Fruit fly (Drosophila melanogaster) whole organism, embryonic: Measurements from ENCODE around the gene CG11131.
A peak's percentile ranks its signal among the peaks of the same experiment; 100 is the strongest.

Source experiments
- CG10267 ChIP-seq: fragments of 200-800 bp; sonication (Bioruptor generic); optimal IDR thresholded peaks from 2 replicates; lab custom pipeline; 2018; ENCODE audit warnings: missing biosample characterization, mild to moderate bottlenecking, missing genetic modification characterization, moderate library complexity
- CG10654 ChIP-seq: fragments of 200-800 bp; sonication (Bioruptor generic); optimal IDR thresholded peaks from 2 replicates; lab custom pipeline; 2016; ENCODE audit warnings: missing biosample characterization, missing genetic modification characterization
- CG11504 ChIP-seq: fragments of 200-800 bp; sonication (Bioruptor generic); optimal IDR thresholded peaks from 3 replicates; lab custom pipeline; 2019; ENCODE audit warnings: missing biosample characterization, mild to moderate bottlenecking, missing genetic modification characterization, moderate library complexity
- CG11560 ChIP-seq: fragments of 200-800 bp; sonication (Bioruptor generic); IDR thresholded peaks from 3 replicates; pipeline ENCODE4 v1.3.6; 2022; ENCODE audit warnings: missing biosample characterization, missing genetic modification characterization
- CG13287 ChIP-seq: fragments of 200-800 bp; sonication (Bioruptor generic); IDR thresholded peaks from 2 replicates; pipeline ENCODE4 v1.3.6; 2022; ENCODE audit warnings: missing biosample characterization, missing genetic modification characterization; ENCODE audit not compliant: partially characterized antibody
- CG15269 ChIP-seq: fragments of 200-800 bp; sonication (Bioruptor generic); optimal IDR thresholded peaks from 2 replicates; lab custom pipeline; 2018; ENCODE audit warnings: missing biosample characterization, mild to moderate bottlenecking, missing genetic modification characterization, moderate library complexity
- CG1529 ChIP-seq: fragments of 200-800 bp; sonication (Bioruptor generic); optimal IDR thresholded peaks from 3 replicates; lab custom pipeline; 2018; ENCODE audit warnings: missing biosample characterization, missing genetic modification characterization
- CG15479 ChIP-seq: fragments of 200-800 bp; sonication (Bioruptor generic); optimal IDR thresholded peaks from 3 replicates; lab custom pipeline; 2019; ENCODE audit warnings: missing biosample characterization, mild to moderate bottlenecking, missing genetic modification characterization, moderate library complexity
- CG15601 ChIP-seq: fragments of 200-800 bp; sonication (Bioruptor generic); optimal IDR thresholded peaks from 3 replicates; lab custom pipeline; 2019; ENCODE audit warnings: missing biosample characterization, mild to moderate bottlenecking, missing genetic modification characterization, moderate library complexity
- CG2199 ChIP-seq: fragments of 200-800 bp; sonication (Bioruptor generic); IDR thresholded peaks from 3 replicates; pipeline ENCODE4 v1.3.6; 2022; ENCODE audit warnings: missing biosample characterization, missing genetic modification characterization
- CG2875 ChIP-seq: fragments of 200-800 bp; sonication (Bioruptor generic); optimal IDR thresholded peaks from 2 replicates; lab custom pipeline; 2017; ENCODE audit warnings: missing biosample characterization, mild to moderate bottlenecking, missing genetic modification characterization, missing genetic modification reagents
- CG2889 ChIP-seq: fragments of 200-800 bp; sonication (Bioruptor generic); IDR thresholded peaks from 3 replicates; pipeline ENCODE4 v1.3.6; 2022; ENCODE audit warnings: missing biosample characterization, missing genetic modification characterization
- CG30020 ChIP-seq: fragments of 200-800 bp; optimal IDR thresholded peaks from 2 replicates; lab custom pipeline; 2019; ENCODE audit warnings: missing biosample characterization, mild to moderate bottlenecking, missing genetic modification characterization, moderate library complexity
- CG4282 ChIP-seq: fragments of 200-800 bp; sonication (Bioruptor generic); optimal IDR thresholded peaks from 2 replicates; lab custom pipeline; 2016; ENCODE audit warnings: missing biosample characterization, missing genetic modification characterization
- CG6683 ChIP-seq: fragments of 200-800 bp; sonication (Bioruptor generic); optimal IDR thresholded peaks from 2 replicates; lab custom pipeline; 2017; ENCODE audit warnings: missing biosample characterization, mild to moderate bottlenecking, missing genetic modification characterization, missing genetic modification reagents
- CG7271 ChIP-seq: fragments of 200-800 bp; sonication (Bioruptor generic); optimal IDR thresholded peaks from 2 replicates; lab custom pipeline; 2018; ENCODE audit warnings: missing biosample characterization, mild to moderate bottlenecking, missing genetic modification characterization, moderate library complexity
- CG8290 ChIP-seq, 3 experiments: fragments of 200-800 bp; sonication (Bioruptor generic); optimal IDR thresholded peaks; 2 replicates each; lab custom pipeline; 2016 to 2019; ENCODE audit warnings: missing biosample characterization in 3 of 3, missing genetic modification characterization in 3 of 3, mild to moderate bottlenecking in 2 of 3, moderate library complexity in 1 of 3
- CG8478 ChIP-seq: fragments of >200 bp; optimal IDR thresholded peaks from 2 replicates; lab custom pipeline; 2018
- CG9817 ChIP-seq: fragments of 200-800 bp; sonication (Bioruptor generic); optimal IDR thresholded peaks from 2 replicates; lab custom pipeline; 2018; ENCODE audit warnings: missing biosample characterization, mild to moderate bottlenecking, missing genetic modification characterization, moderate library complexity
- Chrac-16 ChIP-seq: fragments of 200-800 bp; sonication (Bioruptor generic); optimal IDR thresholded peaks from 3 replicates; lab custom pipeline; 2016; ENCODE audit warnings: missing biosample characterization, missing genetic modification characterization
- Dip2 ChIP-seq: fragments of 200-800 bp; sonication (Bioruptor generic); IDR thresholded peaks from 2 replicates; pipeline ENCODE4 v1.3.6; 2022; ENCODE audit warnings: missing biosample characterization, missing genetic modification characterization
- Doc2 ChIP-seq: fragments of 200-800 bp; sonication (Bioruptor generic); IDR thresholded peaks from 2 replicates; pipeline ENCODE4 v1.3.6; 2022; ENCODE audit warnings: missing biosample characterization, missing genetic modification characterization
- Gug ChIP-seq: fragments of 200-800 bp; sonication (Bioruptor generic); IDR thresholded peaks from 4 replicates; pipeline ENCODE4 v1.3.6; 2022; ENCODE audit warnings: missing biosample characterization, missing genetic modification characterization
- HLHmδ ChIP-seq: fragments of 200-800 bp; sonication (Bioruptor generic); optimal IDR thresholded peaks from 2 replicates; lab custom pipeline; 2018; ENCODE audit warnings: missing biosample characterization, mild to moderate bottlenecking, missing genetic modification characterization, moderate library complexity
- Hand ChIP-seq: fragments of 200-800 bp; sonication (Bioruptor generic); optimal IDR thresholded peaks from 2 replicates; lab custom pipeline; 2017; ENCODE audit warnings: mild to moderate bottlenecking, missing biosample characterization, missing genetic modification reagents, missing genetic modification characterization
- Hr51 ChIP-seq, 2 experiments: fragments of 200-800 bp; sonication (Bioruptor generic); optimal IDR thresholded peaks; 2 replicates in 1 of 2; 3 replicates in 1 of 2; lab custom pipeline; 2016 to 2018; ENCODE audit warnings: missing biosample characterization in 2 of 2, missing genetic modification characterization in 2 of 2, mild to moderate bottlenecking in 1 of 2, moderate library complexity in 1 of 2
- MTF-1 ChIP-seq: fragments of 200-800 bp; sonication (Bioruptor generic); optimal IDR thresholded peaks from 2 replicates; lab custom pipeline; 2018; ENCODE audit warnings: missing biosample characterization, mild to moderate bottlenecking, missing genetic modification characterization, borderline replicate concordance
- Myb ChIP-seq: fragments of 200-800 bp; sonication (Bioruptor generic); optimal IDR thresholded peaks from 2 replicates; lab custom pipeline; 2016; ENCODE audit warnings: missing biosample characterization, missing genetic modification characterization
- NK7.1 ChIP-seq: fragments of 200-800 bp; sonication (Bioruptor generic); optimal IDR thresholded peaks from 3 replicates; lab custom pipeline; 2016; ENCODE audit warnings: missing biosample characterization, missing genetic modification characterization
- aop ChIP-seq: fragments of 200-800 bp; sonication (Bioruptor generic); IDR thresholded peaks from 2 replicates; pipeline ENCODE4 v1.3.6; 2022; ENCODE audit warnings: missing biosample characterization, missing genetic modification characterization
- br ChIP-seq: fragments of >200 bp; optimal IDR thresholded peaks from 2 replicates; lab custom pipeline; 2017
- cwo ChIP-seq: fragments of 200-800 bp; sonication (Bioruptor generic); optimal IDR thresholded peaks from 3 replicates; lab custom pipeline; 2017; ENCODE audit warnings: missing biosample characterization, missing genetic modification characterization, mild to moderate bottlenecking, moderate library complexity, missing genetic modification reagents
- dan ChIP-seq: fragments of 200-800 bp; sonication (Bioruptor generic); IDR thresholded peaks from 2 replicates; pipeline ENCODE4 v1.3.6; 2022; ENCODE audit warnings: missing biosample characterization, missing genetic modification characterization
- dm ChIP-seq: fragments of 200-800 bp; sonication (Bioruptor generic); optimal IDR thresholded peaks from 3 replicates; lab custom pipeline; 2016; ENCODE audit warnings: missing biosample characterization, missing genetic modification characterization
- fd64A ChIP-seq: fragments of 200-800 bp; sonication (Bioruptor generic); optimal IDR thresholded peaks from 3 replicates; lab custom pipeline; 2018; ENCODE audit warnings: missing biosample characterization, mild to moderate bottlenecking, missing genetic modification characterization
- fu2 ChIP-seq: fragments of 200-800 bp; sonication (Bioruptor generic); optimal IDR thresholded peaks from 2 replicates; lab custom pipeline; 2016; ENCODE audit warnings: missing biosample characterization, missing genetic modification characterization
- grn ChIP-seq: fragments of 200-800 bp; sonication (Bioruptor generic); optimal IDR thresholded peaks from 3 replicates; lab custom pipeline; 2017; ENCODE audit warnings: missing biosample characterization, missing genetic modification characterization
- her ChIP-seq: fragments of 200-800 bp; sonication (Bioruptor generic); optimal IDR thresholded peaks from 2 replicates; lab custom pipeline; 2016; ENCODE audit warnings: missing biosample characterization, missing genetic modification characterization
- kay ChIP-seq: fragments of 200-800 bp; sonication (Bioruptor generic); optimal IDR thresholded peaks from 2 replicates; lab custom pipeline; 2016; ENCODE audit warnings: missing biosample characterization, missing genetic modification characterization
- lola ChIP-seq, 3 experiments: fragments of >200 bp in 2 of 3; fragments of 200-800 bp in 1 of 3; sonication (Bioruptor generic) in 1 of 3; optimal IDR thresholded peaks; 2 replicates each; lab custom pipeline; 2017 to 2019; ENCODE audit warnings: missing biosample characterization in 3 of 3, missing genetic modification characterization in 3 of 3, mild to moderate bottlenecking in 1 of 3, moderate library complexity in 1 of 3
- nerfin-1 ChIP-seq: fragments of 200-800 bp; sonication (Bioruptor generic); optimal IDR thresholded peaks from 3 replicates; lab custom pipeline; 2019; ENCODE audit warnings: missing biosample characterization, mild to moderate bottlenecking, missing genetic modification characterization, moderate library complexity
- run ChIP-seq: fragments of 200-800 bp; sonication (Bioruptor generic); optimal IDR thresholded peaks from 3 replicates; lab custom pipeline; 2018; ENCODE audit warnings: missing biosample characterization, mild to moderate bottlenecking, missing genetic modification characterization
- sna ChIP-seq: fragments of 200-800 bp; sonication (Bioruptor generic); IDR thresholded peaks from 2 replicates; pipeline ENCODE4 v1.3.6; 2022; ENCODE audit warnings: missing biosample characterization, missing genetic modification characterization; ENCODE audit not compliant: partially characterized antibody
- ssp ChIP-seq: fragments of 200-800 bp; sonication (Bioruptor generic); IDR thresholded peaks from 2 replicates; pipeline ENCODE4 v1.3.6; 2022; ENCODE audit warnings: missing biosample characterization, missing genetic modification characterization
- stwl ChIP-seq: fragments of 200-800 bp; sonication (Bioruptor generic); optimal IDR thresholded peaks from 3 replicates; lab custom pipeline; 2018; ENCODE audit warnings: missing biosample characterization, mild to moderate bottlenecking, missing genetic modification characterization, moderate library complexity
- tin ChIP-seq: fragments of 200-800 bp; sonication (Bioruptor generic); optimal IDR thresholded peaks from 3 replicates; lab custom pipeline; 2016; ENCODE audit warnings: missing biosample characterization, missing genetic modification characterization
- tio ChIP-seq: fragments of 200-800 bp; sonication (Bioruptor generic); optimal IDR thresholded peaks from 2 replicates; lab custom pipeline; 2017; ENCODE audit warnings: missing biosample characterization, missing genetic modification characterization, inconsistent platforms
- tx ChIP-seq: fragments of 200-800 bp; sonication (Bioruptor generic); optimal IDR thresholded peaks from 2 replicates; lab custom pipeline; 2016; ENCODE audit warnings: missing biosample characterization, missing genetic modification characterization
- wdn ChIP-seq: fragments of 200-800 bp; sonication (Bioruptor generic); IDR thresholded peaks from 2 replicates; pipeline ENCODE4 v1.3.6; 2022; ENCODE audit warnings: missing biosample characterization, missing genetic modification characterization

Gene CG11131

dm6 chr3L:22878723-22879343, 19.7 kb upstream of the CG11131 start, which contains the start of the genes Chro and Ssl1 (continued):
- TF ChIP-seq CG2889 (GFP tag; lab: Robert Waterston, UW) (peak; percentile 100), lola (GFP tag; optimal IDR thresholded peaks at IDR 0.05; lab: Kevin White, UChicago) (peak in 1 of 3 experiments; percentile 100), CG15601 (tag; lab: Kevin White, UChicago) (peak; percentile 99), Hr51 (GFP tag; optimal IDR thresholded peaks at IDR 0.05; lab: Kevin White, UChicago) (peak; percentile 100), Doc2 (GFP tag; lab: Robert Waterston, UW) (peak; percentile 99), Hand (GFP tag; lab: Kevin White, UChicago) (peak; percentile 99), CG30020 (peak; percentile 93), CG15479 (peak; percentile 92), CG4282 (GFP tag; lab: Kevin White, UChicago) (peak; percentile 100), tio (GFP tag; lab: Kevin White, UChicago) (peak; percentile 100), fu2 (GFP tag; lab: Kevin White, UChicago) (peak; percentile 100), CG2199 (GFP tag; lab: Robert Waterston, UW) (peak; percentile 100), grn (GFP tag; lab: Kevin White, UChicago) (peak; percentile 97), tx (GFP tag; lab: Kevin White, UChicago) (peak; percentile 100), tin (GFP tag; lab: Kevin White, UChicago) (peak; percentile 100), sna (GFP tag; lab: Robert Waterston, UW) (peak; percentile 39; the same call in 1 of the 2 replicates), Myb (GFP tag; lab: Kevin White, UChicago) (peak; percentile 98), CG11504 (tag; lab: Kevin White, UChicago) (peak; percentile 99), fd64A (peak; percentile 99), Gug (GFP tag; lab: Robert Waterston, UW) (peak; percentile 100), wdn (GFP tag; lab: Robert Waterston, UW) (peak; percentile 99), CG1529 (GFP tag; lab: Kevin White, UChicago) (peak; percentile 100), CG6683 (GFP tag; lab: Kevin White, UChicago) (peak; percentile 99), MTF-1 (GFP tag; lab: Kevin White, UChicago) (peak; percentile 99), CG15269 (tag; lab: Kevin White, UChicago) (peak; percentile 100), run (peak; percentile 100), dm (GFP tag; lab: Kevin White, UChicago) (peak; percentile 100), her (GFP tag; lab: Kevin White, UChicago) (peak; percentile 98), CG11560 (tag; lab: Robert Waterston, UW) (peak; percentile 96), CG13287 (GFP tag; lab: Robert Waterston, UW) (peak; percentile 47), CG7271 (tag; lab: Kevin White, UChicago) (peak; percentile 99), cwo (GFP tag; lab: Kevin White, UChicago) (peak; percentile 99), NK7.1 (peak; percentile 100), br (lab: Kevin White, UChicago) (no peak), Chrac-16 (GFP tag; lab: Kevin White, UChicago) (peak; percentile 100), CG8290 (GFP tag; optimal IDR thresholded peaks at IDR 0.05; lab: Kevin White, UChicago) (peak; percentile 100), CG8290 (tag; optimal IDR thresholded peaks at IDR 0.05; lab: Kevin White, UChicago) (peak; percentile 99 to 100), CG9817 (tag; lab: Kevin White, UChicago) (peak; percentile 99), Dip2 (GFP tag; lab: Robert Waterston, UW) (peak; percentile 84), dan (GFP tag; lab: Robert Waterston, UW) (peak; percentile 100), ssp (peak; percentile 98), CG10267 (tag; lab: Kevin White, UChicago) (peak; percentile 99), stwl (tag; lab: Kevin White, UChicago) (peak; percentile 92), CG10654 (GFP tag; lab: Kevin White, UChicago) (peak; percentile 100), nerfin-1 (tag; lab: Kevin White, UChicago) (peak; percentile 99), kay (GFP tag; lab: Kevin White, UChicago) (peak; percentile 100), aop (GFP tag; lab: Robert Waterston, UW) (peak; percentile 98), HLHmδ (peak; percentile 49), CG2875 (peak; percentile 100), CG8478 (no peak)
